Fruit fly (Drosophila melanogaster): Measurements from ENCODE around the gene NPF.
A peak's percentile ranks its signal among the peaks of the same experiment; 100 is the strongest.

The NPF gene

DNA sequence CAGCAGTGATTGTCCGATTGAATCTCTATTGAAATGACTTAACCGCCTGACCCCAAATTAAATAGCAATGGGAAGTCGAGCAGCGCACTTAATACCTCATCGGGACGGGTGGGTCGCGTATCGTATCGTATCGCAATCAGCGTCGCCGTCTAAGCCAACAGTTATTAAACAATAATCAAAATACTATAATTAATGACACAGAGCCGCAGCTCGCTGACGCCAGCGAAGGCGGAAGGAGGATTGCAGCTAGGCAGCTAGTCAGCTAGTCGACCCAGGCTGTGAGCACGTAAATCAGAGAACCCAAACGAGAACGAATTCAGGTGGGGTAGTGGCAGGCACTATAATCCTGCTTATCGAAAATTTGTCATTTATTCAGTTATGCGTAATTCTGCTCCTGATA is at the start of gene NPF:
TSS of gene NPF (plus strand) at position 301 of the 400 bp plus-strand sequence.
- TF ChIP-seq CG33017 (tag; optimal IDR thresholded peaks at IDR 0.05) (no peak), Mnt (GFP tag; optimal IDR thresholded peaks at IDR 0.05) (no peak), kay (GFP tag; ENCODE audit: borderline replicate concordance) (no peak), CG11617 (GFP tag; optimal IDR thresholded peaks at IDR 0.05) (no peak), CG14711 (tag; optimal IDR thresholded peaks at IDR 0.05) (no peak), CG1620 (GFP tag; optimal IDR thresholded peaks at IDR 0.05) (no peak), bab1 (GFP tag; optimal IDR thresholded peaks at IDR 0.05) (no peak), CG7101 (tag; optimal IDR thresholded peaks at IDR 0.05) (no peak), toe (GFP tag; optimal IDR thresholded peaks at IDR 0.05) (no peak), pad (GFP tag; optimal IDR thresholded peaks at IDR 0.05) (no peak), cnc (optimal IDR thresholded peaks at IDR 0.05) (no peak), Hr96 (GFP tag; optimal IDR thresholded peaks at IDR 0.05) (no peak)

DNA sequence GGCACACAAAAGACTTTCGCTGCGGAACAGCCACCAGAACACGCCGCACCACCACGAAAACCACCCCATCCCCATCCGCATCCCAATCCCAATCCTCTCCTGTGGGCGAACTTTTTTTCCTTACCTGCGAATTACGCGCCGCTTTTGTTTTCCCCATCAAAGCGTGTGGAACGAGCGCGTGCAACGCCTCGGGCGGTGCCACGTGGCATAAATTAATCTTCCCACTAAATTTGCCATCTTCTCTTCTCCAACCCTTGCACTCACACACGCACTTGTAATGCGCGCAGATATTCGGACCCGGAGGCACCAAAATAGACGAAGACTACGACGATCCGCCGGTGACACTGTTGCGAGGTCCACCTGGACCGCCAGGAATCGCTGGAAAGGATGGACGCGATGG is 44.2 kb upstream of the NPF start:
- TF ChIP-seq Crg-1 (GFP tag; optimal IDR thresholded peaks at IDR 0.05), result no peak
- TF ChIP-seq toe (GFP tag; optimal IDR thresholded peaks at IDR 0.05), result no peak
- no peak for TF ChIP-seq ovo (GFP tag; optimal IDR thresholded peaks at IDR 0.05)
- no peak for TF ChIP-seq CG5204 (GFP tag; optimal IDR thresholded peaks at IDR 0.05)
- no peak for TF ChIP-seq tj (GFP tag; optimal IDR thresholded peaks at IDR 0.05)
- TF ChIP-seq CG12768 (GFP tag; optimal IDR thresholded peaks at IDR 0.05), result no peak
- TF ChIP-seq cnc (optimal IDR thresholded peaks at IDR 0.05), result no peak
- TF ChIP-seq Clk (GFP tag; optimal IDR thresholded peaks at IDR 0.05), result no peak

DNA sequence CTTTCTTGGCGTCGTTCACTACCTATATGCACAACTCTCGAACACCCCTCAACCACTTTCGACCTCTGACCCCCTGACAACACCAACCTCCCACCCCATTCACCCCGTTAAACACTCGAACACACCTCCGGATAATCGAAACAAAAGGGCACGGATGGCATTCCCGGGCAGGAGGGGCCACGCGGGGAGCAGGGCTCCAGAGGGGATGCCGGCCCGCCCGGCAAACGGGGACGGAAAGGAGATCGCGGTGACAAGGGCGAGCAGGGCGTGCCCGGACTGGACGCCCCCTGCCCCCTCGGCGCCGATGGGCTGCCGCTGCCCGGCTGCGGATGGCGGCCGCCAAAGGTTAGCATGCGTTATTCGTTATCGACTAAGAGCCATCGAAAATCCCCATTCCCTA is 39.7 kb upstream of the NPF start:
- TF ChIP-seq CG7045 (GFP tag; optimal IDR thresholded peaks at IDR 0.05) (no peak), pad (GFP tag; optimal IDR thresholded peaks at IDR 0.05) (no peak), Clk (GFP tag; optimal IDR thresholded peaks at IDR 0.05) (no peak), cnc (optimal IDR thresholded peaks at IDR 0.05) (no peak), ovo (GFP tag; optimal IDR thresholded peaks at IDR 0.05) (no peak), cic (GFP tag; optimal IDR thresholded peaks at IDR 0.05) (no peak), Crg-1 (GFP tag; optimal IDR thresholded peaks at IDR 0.05) (no peak), Hr96 (GFP tag; optimal IDR thresholded peaks at IDR 0.05) (no peak), tj (GFP tag; optimal IDR thresholded peaks at IDR 0.05) (no peak), Mnt (GFP tag; optimal IDR thresholded peaks at IDR 0.05) (no peak), CG1620 (GFP tag; optimal IDR thresholded peaks at IDR 0.05) (no peak), kay (GFP tag; ENCODE audit: borderline replicate concordance) (no peak), CG14711 (tag; optimal IDR thresholded peaks at IDR 0.05) (no peak), CG5204 (GFP tag; optimal IDR thresholded peaks at IDR 0.05) (no peak), CG12768 (GFP tag; optimal IDR thresholded peaks at IDR 0.05) (no peak), CG11617 (GFP tag; optimal IDR thresholded peaks at IDR 0.05) (no peak), CG7101 (tag; optimal IDR thresholded peaks at IDR 0.05) (no peak), toe (GFP tag; optimal IDR thresholded peaks at IDR 0.05) (no peak), bab1 (GFP tag; optimal IDR thresholded peaks at IDR 0.05) (no peak), CG33017 (tag; optimal IDR thresholded peaks at IDR 0.05) (no peak)

DNA sequence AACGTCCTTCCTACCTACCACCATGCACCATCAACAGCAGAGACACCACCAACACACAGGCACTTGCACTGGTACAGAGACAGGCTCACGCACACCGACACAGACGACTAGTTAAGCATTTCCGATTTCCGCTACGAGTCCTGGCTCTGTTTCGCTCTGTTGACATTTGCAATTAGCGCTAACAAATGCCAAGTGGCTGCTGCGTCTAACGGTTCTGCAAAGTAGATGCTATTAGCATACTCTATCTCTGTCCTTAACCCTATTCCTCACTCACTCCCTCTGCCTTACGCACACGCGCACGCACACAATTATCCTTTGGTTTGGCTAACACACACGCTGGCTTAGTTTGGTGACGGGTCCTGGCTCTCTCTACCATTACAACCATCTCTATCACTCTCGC is 38.5 kb upstream of the NPF start:
- TF ChIP-seq CG5204 (GFP tag; optimal IDR thresholded peaks at IDR 0.05) (no peak), CG11617 (GFP tag; optimal IDR thresholded peaks at IDR 0.05) (no peak), bab1 (GFP tag; optimal IDR thresholded peaks at IDR 0.05) (no peak), Clk (GFP tag; optimal IDR thresholded peaks at IDR 0.05) (no peak), tj (GFP tag; optimal IDR thresholded peaks at IDR 0.05) (no peak), CG14711 (tag; optimal IDR thresholded peaks at IDR 0.05) (no peak), pad (GFP tag; optimal IDR thresholded peaks at IDR 0.05) (no peak), toe (GFP tag; optimal IDR thresholded peaks at IDR 0.05) (no peak), cic (GFP tag; optimal IDR thresholded peaks at IDR 0.05) (no peak), CG7045 (GFP tag; optimal IDR thresholded peaks at IDR 0.05) (no peak), CG33017 (tag; optimal IDR thresholded peaks at IDR 0.05) (no peak), kay (GFP tag; ENCODE audit: borderline replicate concordance) (no peak), CG7101 (tag; optimal IDR thresholded peaks at IDR 0.05) (no peak), Hr96 (GFP tag; optimal IDR thresholded peaks at IDR 0.05) (no peak), CG12768 (GFP tag; optimal IDR thresholded peaks at IDR 0.05) (no peak), CG1620 (GFP tag; optimal IDR thresholded peaks at IDR 0.05) (no peak)

DNA sequence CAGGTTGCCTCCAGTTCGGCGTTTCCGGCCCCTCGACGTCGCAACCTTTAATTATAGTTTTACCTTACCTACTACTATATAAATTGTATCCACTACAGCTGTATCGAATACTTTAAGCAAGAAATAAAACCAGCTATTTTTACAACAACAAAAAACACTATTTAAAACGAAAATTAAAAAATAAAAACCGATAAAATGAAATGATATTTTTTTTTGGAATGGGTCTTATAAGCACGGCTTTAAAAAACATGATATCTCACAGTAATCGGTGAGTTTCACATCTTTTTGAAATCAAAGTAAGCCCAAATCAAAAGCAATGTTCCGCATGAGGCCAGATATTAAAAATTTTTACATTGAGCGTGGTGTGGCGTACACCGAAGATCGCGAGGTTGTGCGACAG is 37.8 kb upstream of the NPF start, which contains the start of gene CG14891:
TSS of gene CG14891 (plus strand) at position 301 of the 400 bp plus-strand sequence.
- TF ChIP-seq kay (GFP tag; ENCODE audit: borderline replicate concordance) (no peak), CG1620 (GFP tag; optimal IDR thresholded peaks at IDR 0.05) (no peak), cnc (optimal IDR thresholded peaks at IDR 0.05) (no peak)

DNA sequence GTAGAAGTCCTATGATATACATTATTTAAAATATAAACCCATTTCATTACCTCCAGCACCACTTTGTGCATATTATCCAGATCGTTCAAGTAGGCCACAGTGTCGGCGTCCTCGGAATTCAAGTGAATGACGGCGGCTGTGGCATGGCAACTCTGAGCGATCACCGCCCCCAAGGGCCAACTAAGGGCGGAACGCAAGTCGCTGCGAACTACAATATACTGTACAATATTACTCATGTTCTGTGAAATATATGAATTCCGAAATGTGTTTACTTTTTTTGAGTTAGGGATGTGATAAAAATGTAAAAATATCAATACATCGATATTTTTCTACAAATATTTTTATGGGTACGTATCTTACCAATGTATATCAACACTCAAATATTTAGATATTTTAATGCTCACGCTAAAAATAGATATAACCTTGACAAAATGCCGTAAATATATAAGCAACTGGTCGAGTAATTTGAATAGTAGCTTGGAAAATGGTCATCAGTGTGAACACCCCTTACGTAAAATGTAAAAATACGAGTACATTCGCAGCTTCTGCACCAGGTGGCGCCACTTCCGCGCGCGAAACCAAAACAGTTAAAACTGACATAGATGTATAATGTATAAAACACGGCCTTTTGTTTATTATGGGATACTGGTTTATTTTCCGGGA is 35.4 kb upstream of the NPF start, which contains the start of gene CG14903:
TSS of gene CG14903 (minus strand) at position 270 of the 663 bp plus-strand sequence.
- peak; percentile 36 for TF ChIP-seq CG1620 (GFP tag; optimal IDR thresholded peaks at IDR 0.05)
- TF ChIP-seq Clk (GFP tag; optimal IDR thresholded peaks at IDR 0.05), result no peak
- peak; percentile 59 for TF ChIP-seq Hr96 (GFP tag; optimal IDR thresholded peaks at IDR 0.05)
- TF ChIP-seq toe (GFP tag; optimal IDR thresholded peaks at IDR 0.05), result peak; percentile 37
- TF ChIP-seq CG12768 (GFP tag; optimal IDR thresholded peaks at IDR 0.05), result peak; percentile 11
- TF ChIP-seq CG14711 (tag; optimal IDR thresholded peaks at IDR 0.05), result peak; percentile 55
- TF ChIP-seq Mnt (GFP tag; optimal IDR thresholded peaks at IDR 0.05), result no peak
- TF ChIP-seq CG5204 (GFP tag; optimal IDR thresholded peaks at IDR 0.05), result peak; percentile 16

DNA sequence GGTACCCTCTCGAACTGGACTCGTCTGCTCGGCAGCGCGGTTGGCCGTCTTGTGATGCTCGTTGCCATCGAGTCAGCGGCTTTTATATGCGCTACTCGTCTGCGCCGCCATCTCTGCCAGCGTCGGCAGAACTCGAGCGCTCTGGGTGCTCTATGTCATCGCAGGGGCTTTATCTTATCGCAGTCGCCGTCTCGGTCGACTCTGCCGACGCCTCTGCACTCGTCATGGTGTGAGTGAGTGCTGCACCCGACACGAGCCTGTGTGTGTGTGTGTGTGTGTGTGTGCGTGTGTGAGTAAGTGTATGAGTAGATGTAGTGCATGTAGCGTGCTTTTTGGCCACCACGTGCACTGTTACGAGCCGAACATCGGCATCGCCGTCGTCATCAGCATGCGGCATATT is 25.4 kb upstream of the NPF start, which contains the start of gene Scp2:
TSS of gene Scp2 (minus strand) at position 59 of the 400 bp plus-strand sequence.
- TF ChIP-seq cnc (optimal IDR thresholded peaks at IDR 0.05) (no peak), toe (GFP tag; optimal IDR thresholded peaks at IDR 0.05) (no peak), CG12768 (GFP tag; optimal IDR thresholded peaks at IDR 0.05) (no peak), CG1620 (GFP tag; optimal IDR thresholded peaks at IDR 0.05) (no peak), kay (GFP tag; ENCODE audit: borderline replicate concordance) (no peak), CG14711 (tag; optimal IDR thresholded peaks at IDR 0.05) (no peak), cic (GFP tag; optimal IDR thresholded peaks at IDR 0.05) (no peak), CG5204 (GFP tag; optimal IDR thresholded peaks at IDR 0.05) (no peak), pad (GFP tag; optimal IDR thresholded peaks at IDR 0.05) (no peak), CG33017 (tag; optimal IDR thresholded peaks at IDR 0.05) (no peak)
